Worm (Caenorhabditis elegans): Measurements from ENCODE around the gene sbt-1.

Gene sbt-1

ce11 chrV:20873144-20873543 lies 44.5 kb upstream of the sbt-1 start:
- TF ChIP-seq hlh-6 (tag; optimal IDR thresholded peaks at IDR 0.05) (no peak), ztf-16 (tag; optimal IDR thresholded peaks at IDR 0.05) (no peak), fax-1 (tag; optimal IDR thresholded peaks at IDR 0.05) (no peak), unc-42 (tag; optimal IDR thresholded peaks at IDR 0.05) (peak; percentile 99), ceh-31 (tag; optimal IDR thresholded peaks at IDR 0.05) (peak; percentile 2), pros-1 (tag; optimal IDR thresholded peaks at IDR 0.05) (no peak), lim-6 (tag; optimal IDR thresholded peaks at IDR 0.05) (no peak), ama-1 (optimal IDR thresholded peaks at IDR 0.05) (no peak)

- TF ChIP-seq npax-4 (tag; optimal IDR thresholded peaks at IDR 0.05): no peak
- TF ChIP-seq C38D4.7 (GFP tag; optimal IDR thresholded peaks at IDR 0.05): no peak
Measured at ce11 chrV:20871194-20871593, 42.5 kb upstream of the sbt-1 start.

- TF ChIP-seq lin-11 (tag; optimal IDR thresholded peaks at IDR 0.05) (no peak), nhr-11 (tag; optimal IDR thresholded peaks at IDR 0.05) (no peak), eyg-1 (tag; optimal IDR thresholded peaks at IDR 0.05) (no peak), pha-4 (tag; optimal IDR thresholded peaks at IDR 0.05) (no peak), ceh-18 (tag; optimal IDR thresholded peaks at IDR 0.05) (no peak)
Measured at ce11 chrV:20870633-20871032, 42.0 kb upstream of the sbt-1 start.

- no peak for TF ChIP-seq che-1 (tag; optimal IDR thresholded peaks at IDR 0.05)
Measured at ce11 chrV:20868329-20868728, 39.6 kb upstream of the sbt-1 start, which contains the start of gene F31D4.8. Gene F31D4.8, minus strand, starts transcription at chrV:20868429.

- TF ChIP-seq sox-2 (GFP tag; IDR thresholded peaks at IDR 0.05) (no peak), madf-2 (tag; optimal IDR thresholded peaks at IDR 0.05) (no peak), mec-3 (tag; optimal IDR thresholded peaks at IDR 0.05; ENCODE audit: borderline replicate concordance) (no peak), ceh-24 (tag; optimal IDR thresholded peaks at IDR 0.05) (no peak), zip-5 (tag; optimal IDR thresholded peaks at IDR 0.05) (no peak), fkh-10 (GFP tag; optimal IDR thresholded peaks at IDR 0.05) (no peak), nhr-11 (tag; optimal IDR thresholded peaks at IDR 0.05) (no peak), Y22D7AL.16 (tag; optimal IDR thresholded peaks at IDR 0.05) (no peak), tbx-2 (tag; optimal IDR thresholded peaks at IDR 0.05) (no peak), nhr-232 (tag; optimal IDR thresholded peaks at IDR 0.05) (no peak), ttx-3 (tag; optimal IDR thresholded peaks at IDR 0.05) (no peak), ceh-6 (GFP tag; optimal IDR thresholded peaks at IDR 0.05) (no peak), fax-1 (tag; optimal IDR thresholded peaks at IDR 0.05) (no peak), ceh-48 (tag; optimal IDR thresholded peaks at IDR 0.05) (no peak), pros-1 (tag; optimal IDR thresholded peaks at IDR 0.05) (no peak), elt-4 (tag; optimal IDR thresholded peaks at IDR 0.05) (no peak)
Measured at ce11 chrV:20866406-20866805, 37.7 kb upstream of the sbt-1 start.

ce11 chrV:20862681-20863080 lies 34.0 kb upstream of the sbt-1 start, which contains the start of gene twk-35:
Gene twk-35, plus strand, starts transcription at chrV:20862981.
- TF ChIP-seq ref-2 (tag; optimal IDR thresholded peaks at IDR 0.05) (no peak), gmeb-2 (tag; optimal IDR thresholded peaks at IDR 0.05) (no peak), pha-2 (tag; optimal IDR thresholded peaks at IDR 0.05) (no peak), C38D4.7 (GFP tag; optimal IDR thresholded peaks at IDR 0.05) (no peak), lim-6 (tag; optimal IDR thresholded peaks at IDR 0.05) (no peak), unc-3 (GFP tag; conservative IDR thresholded peaks at IDR 0.05) (no peak), unc-3 (tag; optimal IDR thresholded peaks at IDR 0.05) (no peak), odd-2 (tag; optimal IDR thresholded peaks at IDR 0.05) (no peak), nfya-1 (tag; optimal IDR thresholded peaks at IDR 0.05) (no peak), sox-4 (tag; optimal IDR thresholded peaks at IDR 0.05) (no peak), pqm-1 (tag; optimal IDR thresholded peaks at IDR 0.05) (no peak), syd-9 (tag; optimal IDR thresholded peaks at IDR 0.05) (no peak), unc-55 (GFP tag; optimal IDR thresholded peaks at IDR 0.05) (no peak), Y22D7AL.16 (tag; optimal IDR thresholded peaks at IDR 0.05) (no peak), ceh-2 (tag; optimal IDR thresholded peaks at IDR 0.05) (no peak), nhr-11 (tag; optimal IDR thresholded peaks at IDR 0.05) (no peak), unc-42 (tag; optimal IDR thresholded peaks at IDR 0.05) (no peak), sox-2 (GFP tag; IDR thresholded peaks at IDR 0.05) (no peak), unc-86 (tag; optimal IDR thresholded peaks at IDR 0.05) (no peak), nhr-232 (tag; optimal IDR thresholded peaks at IDR 0.05) (no peak), ztf-16 (tag; optimal IDR thresholded peaks at IDR 0.05) (no peak)

Data from whole organism, late embryonic.